Worm (Caenorhabditis elegans) whole organism, L4 larva: ENCODE measurements around the gene K09E2.3.

Experiments used
- F10B5.3 ChIP-seq: sonication (generic microtip); optimal IDR thresholded peaks from 2 replicates; lab custom pipeline; 2016; ENCODE audit warnings: mild to moderate bottlenecking, missing genetic modification characterization, missing compliant biosample characterization
- F26F4.8 ChIP-seq: fragments of 200-800 bp; sonication (Bioruptor generic); conservative IDR thresholded peaks from 2 replicates; pipeline ENCODE4 v1.3.6; 2022; ENCODE audit warnings: missing genetic modification characterization, missing compliant biosample characterization
- F37D6.2 ChIP-seq: sonication (generic microtip); optimal IDR thresholded peaks from 2 replicates; lab custom pipeline; 2016; ENCODE audit warnings: mild to moderate bottlenecking, missing genetic modification characterization, missing compliant biosample characterization
- F49E8.2 ChIP-seq: sonication (generic microtip); optimal IDR thresholded peaks from 2 replicates; lab custom pipeline; 2016; ENCODE audit warnings: missing compliant biosample characterization, mild to moderate bottlenecking, missing genetic modification characterization, borderline replicate concordance
- R02D3.7 ChIP-seq: fragments of 150-350 bp; sonication (generic microtip); optimal IDR thresholded peaks from 3 replicates; lab custom pipeline; 2014; ENCODE audit warnings: missing biosample characterization, missing genetic modification characterization
- Y105C5A.15 ChIP-seq: fragments of 200-800 bp; sonication (Bioruptor generic); IDR thresholded peaks from 2 replicates; pipeline ENCODE4 v1.3.6; 2022; ENCODE audit warnings: missing genetic modification characterization, missing compliant biosample characterization
- Y5F2A.4 ChIP-seq: fragments of 200-800 bp; sonication (Bioruptor generic); optimal IDR thresholded peaks from 2 replicates; lab custom pipeline; 2018; ENCODE audit warnings: mild to moderate bottlenecking, missing genetic modification characterization, missing compliant biosample characterization
- ZK337.2 ChIP-seq: fragments of 200-800 bp; sonication (Bioruptor generic); IDR thresholded peaks from 2 replicates; pipeline ENCODE4 v1.3.6; 2022; ENCODE audit warnings: missing genetic modification reagents, missing genetic modification characterization, missing compliant biosample characterization
- aha-1 ChIP-seq: fragments of 150-350 bp; peaks from one replicate; lab custom pipeline; 2014; ENCODE audit warnings: missing biosample characterization, missing genetic modification characterization
- aly-2 ChIP-seq: sonication (generic microtip); optimal IDR thresholded peaks from 2 replicates; lab custom pipeline; 2018; ENCODE audit warnings: missing biosample characterization, missing genetic modification characterization
- ama-1 ChIP-seq: fragments of 150-350 bp; optimal IDR thresholded peaks from 2 replicates; lab custom pipeline; 2014; ENCODE audit warnings: inconsistent platforms, mixed read lengths
- arid-1 ChIP-seq: fragments of 200-800 bp; sonication (Bioruptor generic); conservative IDR thresholded peaks from 2 replicates; pipeline ENCODE4 v1.3.6; 2022; ENCODE audit warnings: missing genetic modification reagents, missing genetic modification characterization, missing compliant biosample characterization
- ceh-20 ChIP-seq: fragments of 200-800 bp; sonication (Bioruptor generic); IDR thresholded peaks from 2 replicates; pipeline ENCODE4 v1.3.6; 2022; ENCODE audit warnings: missing genetic modification reagents, missing genetic modification characterization, missing compliant biosample characterization
- ceh-28 ChIP-seq: fragments of 150-350 bp; optimal IDR thresholded peaks from 2 replicates; lab custom pipeline; 2014; ENCODE audit warnings: missing biosample characterization, missing genetic modification reagents, missing genetic modification characterization
- ceh-62 ChIP-seq: sonication (generic microtip); optimal IDR thresholded peaks from 2 replicates; lab custom pipeline; 2017; ENCODE audit warnings: missing biosample characterization, missing genetic modification characterization
- ceh-82 ChIP-seq: sonication (generic microtip); optimal IDR thresholded peaks from 2 replicates; lab custom pipeline; 2017; ENCODE audit warnings: missing biosample characterization, missing genetic modification characterization
- daf-12 ChIP-seq: fragments of 150-350 bp; optimal IDR thresholded peaks from 2 replicates; lab custom pipeline; 2014; ENCODE audit warnings: missing biosample characterization, missing genetic modification reagents, missing genetic modification characterization
- daf-16 ChIP-seq, 3 experiments: sonication (generic microtip); optimal IDR thresholded peaks; 2 replicates each; lab custom pipeline; 2016 to 2017; ENCODE audit warnings: missing genetic modification characterization in 3 of 3, missing genetic modification reagents in 3 of 3, mild to moderate bottlenecking in 2 of 3, missing compliant biosample characterization in 2 of 3, missing biosample characterization in 1 of 3, moderate library complexity in 1 of 3
- dmd-8 ChIP-seq: fragments of 200-800 bp; sonication (Bioruptor generic); IDR thresholded peaks from 2 replicates; pipeline ENCODE4 v1.3.6; 2022; ENCODE audit warnings: missing genetic modification characterization, missing compliant biosample characterization
- egl-27 ChIP-seq: sonication (generic microtip); optimal IDR thresholded peaks from 3 replicates; lab custom pipeline; 2017; ENCODE audit warnings: missing biosample characterization, missing genetic modification reagents, missing genetic modification characterization
- fkh-10 ChIP-seq: fragments of 150-350 bp; optimal IDR thresholded peaks from 2 replicates; lab custom pipeline; 2014; ENCODE audit warnings: missing biosample characterization, missing genetic modification reagents, missing genetic modification characterization
- gei-8 ChIP-seq: fragments of 200-800 bp; sonication (Bioruptor generic); optimal IDR thresholded peaks from 2 replicates; lab custom pipeline; 2018; ENCODE audit warnings: mild to moderate bottlenecking, missing genetic modification characterization, missing compliant biosample characterization
- hlh-30 ChIP-seq: sonication (generic microtip); optimal IDR thresholded peaks from 2 replicates; lab custom pipeline; 2017; ENCODE audit warnings: antibody characterized with exemption, mild to moderate bottlenecking, missing genetic modification characterization, missing compliant biosample characterization; ENCODE audit not compliant: insufficient read depth
- lin-13 ChIP-seq: fragments of 150-350 bp; optimal IDR thresholded peaks from 2 replicates; lab custom pipeline; 2014; ENCODE audit warnings: missing biosample characterization, missing genetic modification reagents, missing genetic modification characterization
- lin-15B ChIP-seq: fragments of 150-350 bp; sonication (generic microtip); optimal IDR thresholded peaks from 3 replicates; lab custom pipeline; 2014; ENCODE audit warnings: missing biosample characterization, missing genetic modification characterization
- lin-29 ChIP-seq: fragments of 200-800 bp; sonication (Bioruptor generic); IDR thresholded peaks from 2 replicates; pipeline ENCODE4 v1.3.6; 2022; ENCODE audit warnings: missing genetic modification reagents, missing genetic modification characterization, missing compliant biosample characterization
- lin-38 ChIP-seq: fragments of 200-800 bp; sonication (Bioruptor generic); IDR thresholded peaks from 2 replicates; pipeline ENCODE4 v1.3.6; 2022; ENCODE audit warnings: missing genetic modification reagents, missing genetic modification characterization, missing compliant biosample characterization
- madf-5 ChIP-seq, 2 experiments: fragments of 200-800 bp; sonication (Bioruptor generic); IDR thresholded peaks; 2 replicates each; pipeline ENCODE4 v1.3.6; 2022; ENCODE audit warnings: missing compliant biosample characterization in 2 of 2, missing genetic modification characterization in 2 of 2
- madf-9 ChIP-seq: fragments of 200-800 bp; sonication (Bioruptor generic); conservative IDR thresholded peaks from 2 replicates; pipeline ENCODE4 v1.3.6; 2022; ENCODE audit warnings: missing genetic modification reagents, missing genetic modification characterization, missing compliant biosample characterization
- mdl-1 ChIP-seq, 2 experiments: fragments of 150-350 bp in 1 of 2; sonication (generic microtip) in 1 of 2; optimal IDR thresholded peaks; 2 replicates each; lab custom pipeline; 2014 to 2017; ENCODE audit warnings: missing biosample characterization in 2 of 2, missing genetic modification characterization in 2 of 2
- mdt-29 ChIP-seq: fragments of 200-800 bp; sonication (Bioruptor generic); IDR thresholded peaks from 2 replicates; pipeline ENCODE4 v1.3.6; 2022; ENCODE audit warnings: missing genetic modification reagents, missing genetic modification characterization, missing compliant biosample characterization
- mep-1 ChIP-seq: fragments of 150-350 bp; sonication (generic microtip); optimal IDR thresholded peaks from 3 replicates; lab custom pipeline; 2014; ENCODE audit warnings: missing biosample characterization, missing genetic modification characterization
- mes-2 ChIP-seq: sonication (generic microtip); optimal IDR thresholded peaks from 2 replicates; lab custom pipeline; 2016; ENCODE audit warnings: missing genotype, mild to moderate bottlenecking, missing genetic modification characterization, missing compliant biosample characterization; ENCODE audit not compliant: poor library complexity, severe bottlenecking
- mxl-3 ChIP-seq: fragments of 200-800 bp; sonication (Bioruptor generic); optimal IDR thresholded peaks from 2 replicates; lab custom pipeline; 2018; ENCODE audit warnings: mild to moderate bottlenecking, missing genetic modification characterization, missing compliant biosample characterization
- nhr-111 ChIP-seq: fragments of 200-800 bp; sonication (Bioruptor generic); optimal IDR thresholded peaks from 2 replicates; lab custom pipeline; 2018; ENCODE audit warnings: mild to moderate bottlenecking, missing genetic modification characterization, missing compliant biosample characterization
- nhr-237 ChIP-seq: sonication (generic microtip); optimal IDR thresholded peaks from 2 replicates; lab custom pipeline; 2017; ENCODE audit warnings: missing biosample characterization, missing genetic modification characterization
- nhr-25 ChIP-seq: sonication (generic microtip); optimal IDR thresholded peaks from 2 replicates; lab custom pipeline; 2017; ENCODE audit warnings: missing genetic modification characterization, mild to moderate bottlenecking, missing compliant biosample characterization, antibody characterized with exemption, moderate library complexity, borderline replicate concordance; ENCODE audit not compliant: insufficient read depth
- nhr-48 ChIP-seq: sonication (generic microtip); optimal IDR thresholded peaks from 2 replicates; lab custom pipeline; 2016; ENCODE audit warnings: mild to moderate bottlenecking, missing genetic modification characterization, missing compliant biosample characterization
- nhr-76 ChIP-seq: fragments of 150-350 bp; optimal IDR thresholded peaks from 2 replicates; lab custom pipeline; 2014; ENCODE audit warnings: missing biosample characterization, missing genetic modification characterization
- pha-4 ChIP-seq, 2 experiments: fragments of 150-350 bp in 1 of 2; fragments of 200-800 bp in 1 of 2; sonication (Bioruptor generic) in 1 of 2; IDR thresholded peaks in 1 of 2; optimal IDR thresholded peaks in 1 of 2; 2 replicates each; pipeline versions ENCODE4 v1.3.6 to Lab custom; 2014 to 2022; ENCODE audit warnings: missing genetic modification characterization in 2 of 2, missing genetic modification reagents in 2 of 2, missing biosample characterization in 1 of 2, missing compliant biosample characterization in 1 of 2
- php-3 ChIP-seq: fragments of 200-800 bp; sonication (Bioruptor generic); IDR thresholded peaks from 2 replicates; pipeline ENCODE4 v1.3.6; 2022; ENCODE audit warnings: missing genetic modification reagents, missing genetic modification characterization, missing compliant biosample characterization
- rbr-2 ChIP-seq: sonication (generic microtip); optimal IDR thresholded peaks from 2 replicates; lab custom pipeline; 2016; ENCODE audit warnings: missing genotype, missing genetic modification characterization, missing compliant biosample characterization
- snpc-4 ChIP-seq: fragments of 150-350 bp; optimal IDR thresholded peaks from 2 replicates; lab custom pipeline; 2014; ENCODE audit warnings: missing biosample characterization, missing genetic modification characterization
- unc-130 ChIP-seq: sonication (generic microtip); optimal IDR thresholded peaks from 2 replicates; lab custom pipeline; 2016; ENCODE audit warnings: missing genetic modification reagents, missing genetic modification characterization, missing compliant biosample characterization
- unc-62 ChIP-seq, 3 experiments: fragments of 150-350 bp in 1 of 3; sonication (generic microtip); optimal IDR thresholded peaks in 2 of 3; peaks in 1 of 3; 1 replicate in 1 of 3; 2 replicates in 2 of 3; lab custom pipeline; 2014 to 2017; ENCODE audit warnings: missing biosample characterization in 3 of 3, missing genetic modification characterization in 3 of 3, missing genetic modification reagents in 3 of 3, missing genotype in 1 of 3
- vab-7 ChIP-seq: fragments of 200-800 bp; sonication (Bioruptor generic); IDR thresholded peaks from 2 replicates; pipeline ENCODE4 v1.3.6; 2022; ENCODE audit warnings: missing genetic modification reagents, missing genetic modification characterization, missing compliant biosample characterization
- zfp-3 ChIP-seq: fragments of 200-800 bp; sonication (Bioruptor generic); conservative IDR thresholded peaks from 2 replicates; pipeline ENCODE4 v1.3.6; 2022; ENCODE audit warnings: missing genetic modification reagents, missing genetic modification characterization, missing compliant biosample characterization
- zip-11 ChIP-seq: fragments of 200-800 bp; sonication (Bioruptor generic); IDR thresholded peaks from 2 replicates; pipeline ENCODE4 v1.3.6; 2022; ENCODE audit warnings: missing genetic modification characterization, missing compliant biosample characterization
- ztf-11 ChIP-seq: fragments of 150-350 bp; optimal IDR thresholded peaks from 2 replicates; lab custom pipeline; 2014; ENCODE audit warnings: missing biosample characterization, missing genetic modification characterization
- ztf-7 ChIP-seq: fragments of 150-350 bp; optimal IDR thresholded peaks from 2 replicates; lab custom pipeline; 2014; ENCODE audit warnings: missing biosample characterization, missing genetic modification characterization

Gene K09E2.3

ce11 chrX:8640654-8641053 is 32.2 kb upstream of the K09E2.3 start (continued):
- TF ChIP-seq zfp-3 (GFP tag; lab: Robert Waterston, UW) (0 out of 2 replicates have a peak, but pooled peaks have one; percentile 19), ceh-82 (tag; lab: Kevin White, UChicago) (no peak), mxl-3 (GFP tag; lab: Kevin White, UChicago) (no peak), lin-13 (GFP tag; lab: Kevin White, UChicago) (no peak), unc-130 (GFP tag; lab: Kevin White, UChicago) (peak; percentile 34), mdl-1 (tag; optimal IDR thresholded peaks at IDR 0.05; lab: Kevin White, UChicago) (no peak), aha-1 (tag; lab: Kevin White, UChicago) (peak; percentile 34), lin-38 (GFP tag; lab: Robert Waterston, UW) (peak; percentile 70), vab-7 (GFP tag; lab: Robert Waterston, UW) (peak; percentile 62), ama-1 (no peak), unc-62 (GFP tag; optimal IDR thresholded peaks at IDR 0.05 in 1 of 2; lab: Kevin White, UChicago) (no peak), unc-62 (tag; optimal IDR thresholded peaks at IDR 0.05; lab: Kevin White, UChicago) (no peak), madf-5 (GFP tag; IDR thresholded peaks at IDR 0.05; lab: Robert Waterston, UW) (peak in 1 of 2 experiments; percentile 63; a peak in 1 of 4 replicates), aly-2 (tag; lab: Kevin White, UChicago) (no peak), F37D6.2 (tag; lab: Kevin White, UChicago) (no peak), fkh-10 (GFP tag; lab: Kevin White, UChicago) (no peak), ztf-11 (tag; lab: Kevin White, UChicago) (no peak), lin-29 (GFP tag; lab: Robert Waterston, UW) (no peak), R02D3.7 (no peak), Y5F2A.4 (peak; percentile 20), snpc-4 (tag; lab: Kevin White, UChicago) (no peak), mes-2 (tag; lab: Kevin White, UChicago) (peak; percentile 65), hlh-30 (tag; lab: Kevin White, UChicago) (no peak), nhr-48 (tag; lab: Kevin White, UChicago) (peak; percentile 21), mdt-29 (peak; percentile 62; the same call in 1 of the 2 replicates), dmd-8 (GFP tag; lab: Robert Waterston, UW) (peak; percentile 80), madf-9 (GFP tag; lab: Robert Waterston, UW) (no peak), nhr-237 (tag; lab: Kevin White, UChicago) (no peak), pha-4 (GFP tag; IDR thresholded peaks at IDR 0.05; lab: Robert Waterston, UW) (peak; percentile 79), pha-4 (tag; optimal IDR thresholded peaks at IDR 0.05; lab: Kevin White, UChicago) (no peak), ceh-28 (no peak), ceh-62 (no peak), ZK337.2 (GFP tag; lab: Robert Waterston, UW) (no peak), Y105C5A.15 (GFP tag; lab: Robert Waterston, UW) (no peak), egl-27 (tag; lab: Kevin White, UChicago) (no peak), daf-12 (no peak), arid-1 (0 out of 2 replicates have a peak, but pooled peaks have one; percentile 57), mep-1 (tag; lab: Kevin White, UChicago) (peak; percentile 34), php-3 (GFP tag; lab: Robert Waterston, UW) (no peak), F10B5.3 (tag; lab: Kevin White, UChicago) (no peak), nhr-76 (tag; lab: Kevin White, UChicago) (no peak), ztf-7 (tag; lab: Kevin White, UChicago) (no peak), gei-8 (GFP tag; lab: Kevin White, UChicago) (no peak), zip-11 (GFP tag; lab: Robert Waterston, UW) (no peak), daf-16 (GFP tag; optimal IDR thresholded peaks at IDR 0.05; lab: Kevin White, UChicago) (peak; percentile 9 to 81), daf-16 (tag; optimal IDR thresholded peaks at IDR 0.05; lab: Kevin White, UChicago) (peak; percentile 57), rbr-2 (no peak), nhr-111 (no peak), lin-15B (no peak), ceh-20 (GFP tag; lab: Robert Waterston, UW) (no peak), F26F4.8 (GFP tag; lab: Robert Waterston, UW) (0 out of 2 replicates have a peak, but pooled peaks have one; percentile 45), nhr-25 (tag; lab: Kevin White, UChicago) (no peak), F49E8.2 (peak; percentile 50)
